Fruit fly (Drosophila melanogaster) whole organism, prepupa: ENCODE measurements around the gene Nf-YA.

Experiments
- CG11902 ChIP-seq: fragments of 200-800 bp; sonication (Bioruptor generic); optimal IDR thresholded peaks from 3 replicates; lab custom pipeline; 2016; ENCODE audit warnings: missing biosample characterization, missing genetic modification characterization
- CG15336 ChIP-seq: fragments of 200-800 bp; sonication (Bioruptor generic); IDR thresholded peaks from 2 replicates; pipeline ENCODE4 v1.3.6; 2022; ENCODE audit warnings: missing biosample characterization, missing genetic modification characterization
- CG31627 ChIP-seq: fragments of 200-800 bp; sonication (Bioruptor generic); optimal IDR thresholded peaks from 3 replicates; lab custom pipeline; 2016; ENCODE audit warnings: missing biosample characterization, missing genetic modification characterization
- CG8632 ChIP-seq: fragments of 200-800 bp; sonication (Bioruptor generic); optimal IDR thresholded peaks from 3 replicates; lab custom pipeline; 2016; ENCODE audit warnings: missing biosample characterization, missing genetic modification characterization
- Lpt ChIP-seq: fragments of 200-800 bp; sonication (Bioruptor generic); optimal IDR thresholded peaks from 3 replicates; lab custom pipeline; 2016; ENCODE audit warnings: missing biosample characterization, missing genetic modification characterization
- OdsH ChIP-seq: fragments of 200-800 bp; sonication (Bioruptor generic); optimal IDR thresholded peaks from 3 replicates; lab custom pipeline; 2016; ENCODE audit warnings: missing biosample characterization, missing genetic modification characterization
- dsx ChIP-seq: fragments of 200-800 bp; optimal IDR thresholded peaks from 3 replicates; lab custom pipeline; 2019; ENCODE audit warnings: missing biosample characterization, mild to moderate bottlenecking, missing genetic modification characterization, moderate library complexity; ENCODE audit not compliant: poor library complexity, severe bottlenecking

DNA sequence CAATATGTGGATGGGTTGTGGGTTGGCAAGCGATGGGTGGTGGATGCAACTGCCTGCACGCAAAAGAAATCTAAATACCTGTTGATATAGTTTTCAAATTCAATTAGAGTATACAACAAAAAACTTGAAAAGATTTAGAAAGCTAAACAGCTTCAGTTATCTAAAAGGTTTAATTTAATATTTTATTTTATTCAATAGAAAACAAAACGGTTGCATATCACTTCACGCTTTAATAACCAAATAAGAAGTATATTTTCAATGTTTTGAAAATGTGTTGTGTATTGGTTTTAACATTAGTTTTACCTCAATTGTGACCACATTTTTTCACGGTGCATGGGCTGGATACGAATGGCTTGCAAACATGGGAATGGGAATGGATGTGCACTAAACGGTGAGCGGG is 47.6 kb upstream of the Nf-YA start:
- TF ChIP-seq CG8632 (GFP tag; lab: Kevin White, UChicago), result no peak
- TF ChIP-seq dsx (GFP tag; lab: Kevin White, UChicago), result no peak
- peak; percentile 47; the same call in 1 of the 2 replicates for TF ChIP-seq CG15336 (GFP tag; lab: Robert Waterston, UW)
- TF ChIP-seq CG31627 (GFP tag; lab: Kevin White, UChicago), result no peak
- TF ChIP-seq Lpt (GFP tag; lab: Kevin White, UChicago), result peak; percentile 28
- TF ChIP-seq OdsH (GFP tag; lab: Kevin White, UChicago), result no peak
- no peak for TF ChIP-seq CG11902
